Worm (Caenorhabditis elegans): ENCODE measurements around the gene ppfr-4.

ppfr-4 gene

ce11 chrIII:2576360-2577259 is 43.1 kb upstream of the ppfr-4 start (continued):
- TF ChIP-seq Y79H2A.3 (GFP tag; conservative IDR thresholded peaks at IDR 0.05) (no peak), sdz-38 (tag; optimal IDR thresholded peaks at IDR 0.05) (no peak), hmg-20 (GFP tag; IDR thresholded peaks at IDR 0.05) (no peak), B0261.1 (tag; optimal IDR thresholded peaks at IDR 0.05) (no peak), athp-1 (tag; optimal IDR thresholded peaks at IDR 0.05) (no peak), D2030.7 (GFP tag; IDR thresholded peaks at IDR 0.05) (peak; percentile 29; the same call in 1 of the 2 replicates), nhr-80 (tag; optimal IDR thresholded peaks at IDR 0.05) (peak; percentile 67), aptf-2 (GFP tag; conservative IDR thresholded peaks at IDR 0.05) (no peak), hmg-1.2 (GFP tag; IDR thresholded peaks at IDR 0.05) (peak; percentile 43; the same call in 1 of the 2 replicates), ceh-79 (tag; optimal IDR thresholded peaks at IDR 0.05) (no peak), C17E4.6 (GFP tag; IDR thresholded peaks at IDR 0.05) (no peak), cebp-1 (GFP tag; IDR thresholded peaks at IDR 0.05) (peak; percentile 26; the same call in 1 of the 2 replicates), cebp-1 (tag; optimal IDR thresholded peaks at IDR 0.05) (peak; percentile 65), lin-35 (GFP tag; optimal IDR thresholded peaks at IDR 0.05) (peak in 1 of 3 experiments; percentile 40), dpff-1 (tag; optimal IDR thresholded peaks at IDR 0.05) (no peak), lsy-27 (tag; optimal IDR thresholded peaks at IDR 0.05; ENCODE audit: borderline replicate concordance, insufficient read depth) (no peak), unc-62 (GFP tag; optimal IDR thresholded peaks at IDR 0.05) (no peak), F22D6.2 (tag; optimal IDR thresholded peaks at IDR 0.05) (no peak), Y53F4B.3 (GFP tag; IDR thresholded peaks at IDR 0.05) (no peak), gei-17 (GFP tag; optimal IDR thresholded peaks at IDR 0.05) (no peak), bed-1 (GFP tag; IDR thresholded peaks at IDR 0.05) (no peak), nhr-90 (tag; optimal IDR thresholded peaks at IDR 0.05) (no peak), madf-3 (GFP tag; IDR thresholded peaks at IDR 0.05) (no peak), mxl-1 (tag; optimal IDR thresholded peaks at IDR 0.05) (no peak), ztf-28 (GFP tag; IDR thresholded peaks at IDR 0.05) (no peak), F57A8.1 (GFP tag; optimal IDR thresholded peaks at IDR 0.05) (no peak), ztf-26 (tag; optimal IDR thresholded peaks at IDR 0.05) (no peak), unc-130 (GFP tag; optimal IDR thresholded peaks at IDR 0.05) (no peak), F57C9.4 (tag; optimal IDR thresholded peaks at IDR 0.05) (no peak), mel-28 (tag; optimal IDR thresholded peaks at IDR 0.05; ENCODE audit: borderline replicate concordance) (no peak), ets-4 (GFP tag; optimal IDR thresholded peaks at IDR 0.05) (no peak), ztf-22 (GFP tag; optimal IDR thresholded peaks at IDR 0.05) (no peak), ceh-58 (GFP tag; IDR thresholded peaks at IDR 0.05) (no peak), F39B2.1 (GFP tag; IDR thresholded peaks at IDR 0.05) (no peak), ztf-18 (tag; optimal IDR thresholded peaks at IDR 0.05) (peak; percentile 89), xnd-1 (tag; optimal IDR thresholded peaks at IDR 0.05) (peak; percentile 65), nhr-179 (tag; optimal IDR thresholded peaks at IDR 0.05) (no peak), dpl-1 (GFP tag; optimal IDR thresholded peaks at IDR 0.05) (peak; percentile 38), cebp-2 (GFP tag; IDR thresholded peaks at IDR 0.05) (no peak), F55B11.4 (tag; optimal IDR thresholded peaks at IDR 0.05; ENCODE audit: borderline replicate concordance, insufficient read depth) (no peak), nhr-120 (GFP tag; IDR thresholded peaks at IDR 0.05) (no peak)
